Worm (Caenorhabditis elegans) whole organism, mixed stage, embryonic: Measurements from ENCODE around the gene W09B6.4.

ENCODE experiments used
- M03D4.4 ChIP-seq: sonication (generic microtip); optimal IDR thresholded peaks from 2 replicates; lab custom pipeline; 2017; ENCODE audit warnings: mild to moderate bottlenecking, missing genetic modification characterization, missing compliant biosample characterization
- ces-1 ChIP-seq: fragments of 150-350 bp; optimal IDR thresholded peaks from 2 replicates; lab custom pipeline; 2014; ENCODE audit warnings: missing biosample characterization, missing genetic modification reagents, missing genetic modification characterization
- drap-1 ChIP-seq: fragments of 200-800 bp; sonication (Bioruptor generic); optimal IDR thresholded peaks from 3 replicates; lab custom pipeline; 2018; ENCODE audit warnings: mild to moderate bottlenecking, missing genetic modification characterization, missing compliant biosample characterization
- elt-3 ChIP-seq: fragments of 150-350 bp; optimal IDR thresholded peaks from 2 replicates; lab custom pipeline; 2014; ENCODE audit warnings: missing biosample characterization, missing genetic modification characterization
- lin-13 ChIP-seq: fragments of 150-350 bp; optimal IDR thresholded peaks from 2 replicates; lab custom pipeline; 2014; ENCODE audit warnings: missing biosample characterization, missing genetic modification characterization
- mep-1 ChIP-seq: fragments of 150-350 bp; optimal IDR thresholded peaks from 2 replicates; lab custom pipeline; 2017; ENCODE audit warnings: missing biosample characterization, missing genetic modification reagents, missing genetic modification characterization, inconsistent platforms
- nhr-237 ChIP-seq: fragments of 150-350 bp; optimal IDR thresholded peaks from 2 replicates; lab custom pipeline; 2014; ENCODE audit warnings: missing biosample characterization, missing genetic modification characterization
- nhr-28 ChIP-seq: fragments of 150-350 bp; optimal IDR thresholded peaks from 2 replicates; lab custom pipeline; 2014; ENCODE audit warnings: missing biosample characterization, missing genetic modification characterization
- pha-4 ChIP-seq: fragments of 150-350 bp; optimal IDR thresholded peaks from 2 replicates; lab custom pipeline; 2018; ENCODE audit warnings: missing biosample characterization, missing genetic modification reagents, missing genetic modification characterization
- snpc-4 ChIP-seq: fragments of 150-350 bp; optimal IDR thresholded peaks from 2 replicates; lab custom pipeline; 2014; ENCODE audit warnings: missing biosample characterization, missing genetic modification characterization
- unc-39 ChIP-seq: fragments of 150-350 bp; optimal IDR thresholded peaks from 2 replicates; lab custom pipeline; 2014; ENCODE audit warnings: missing biosample characterization, missing genetic modification characterization
- unc-62 ChIP-seq: fragments of 150-350 bp; optimal IDR thresholded peaks from 2 replicates; lab custom pipeline; 2014; ENCODE audit warnings: missing biosample characterization, missing genetic modification reagents, missing genetic modification characterization

DNA sequence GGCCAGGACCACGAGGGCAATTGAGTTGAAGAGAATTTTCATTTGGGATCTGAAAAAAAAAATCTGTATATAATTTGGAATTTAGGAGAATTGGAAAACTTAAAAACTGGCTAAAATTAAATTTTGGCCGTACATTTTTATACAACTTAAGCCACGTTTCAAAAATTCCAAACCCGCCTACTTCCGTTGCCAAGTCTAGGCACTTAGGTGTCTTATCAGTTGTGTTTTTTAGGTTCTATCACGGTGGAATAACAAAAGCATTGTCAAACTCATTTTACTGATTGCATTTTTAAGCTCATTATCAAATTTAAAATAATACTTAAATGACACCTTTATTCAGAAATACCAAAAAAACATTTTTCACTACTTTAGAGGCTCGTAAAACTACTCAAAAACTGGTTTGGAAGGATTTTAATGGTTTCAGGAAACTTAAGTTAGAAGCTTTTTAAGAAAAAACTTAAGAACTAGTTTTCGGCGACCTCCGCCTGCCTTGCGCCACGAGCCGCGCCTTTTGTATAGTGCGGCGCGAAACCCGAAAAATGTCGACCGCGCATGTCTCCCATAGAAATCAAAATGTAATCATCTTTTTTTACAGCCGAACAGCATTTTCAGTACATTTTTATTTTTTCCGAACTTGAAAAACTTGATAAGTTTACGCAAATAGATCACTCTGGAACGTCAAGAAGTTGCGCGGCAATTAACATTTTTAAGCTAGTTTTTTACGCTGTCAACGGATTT is 22.5 kb downstream of the W09B6.4 start, which contains the start of gene lips-13:
- TF ChIP-seq pha-4 (no peak), unc-62 (no peak), drap-1 (GFP tag; lab: Kevin White, UChicago) (no peak), M03D4.4 (no peak), lin-13 (no peak), nhr-28 (tag; lab: Kevin White, UChicago) (no peak), nhr-237 (tag; lab: Kevin White, UChicago) (no peak), unc-39 (tag; lab: Kevin White, UChicago) (no peak), ces-1 (GFP tag; lab: Kevin White, UChicago) (no peak), snpc-4 (tag; lab: Kevin White, UChicago) (no peak), elt-3 (no peak), mep-1 (tag; lab: Kevin White, UChicago) (no peak)
